Fruit fly (Drosophila melanogaster) whole organism, prepupa: ENCODE data around the gene anchor.

Experiments
- CG10631 ChIP-seq: fragments of 200-800 bp; sonication (Bioruptor generic); optimal IDR thresholded peaks from 2 replicates; lab custom pipeline; 2016; ENCODE audit warnings: missing biosample characterization, missing genetic modification characterization
- CG10669 ChIP-seq: fragments of 200-800 bp; sonication (Bioruptor generic); optimal IDR thresholded peaks from 3 replicates; lab custom pipeline; 2018; ENCODE audit warnings: missing biosample characterization, mild to moderate bottlenecking, missing genetic modification characterization, moderate library complexity
- CG11902 ChIP-seq: fragments of 200-800 bp; sonication (Bioruptor generic); optimal IDR thresholded peaks from 3 replicates; lab custom pipeline; 2016; ENCODE audit warnings: missing biosample characterization, missing genetic modification characterization
- CG15336 ChIP-seq: fragments of 200-800 bp; sonication (Bioruptor generic); IDR thresholded peaks from 2 replicates; pipeline ENCODE4 v1.3.6; 2022; ENCODE audit warnings: missing biosample characterization, missing genetic modification characterization
- CG1621 ChIP-seq: fragments of 200-800 bp; sonication (Bioruptor generic); optimal IDR thresholded peaks from 3 replicates; lab custom pipeline; 2018; ENCODE audit warnings: missing biosample characterization, mild to moderate bottlenecking, missing genetic modification characterization
- CG16779 ChIP-seq: fragments of 200-800 bp; sonication (Bioruptor generic); optimal IDR thresholded peaks from 3 replicates; lab custom pipeline; 2017; ENCODE audit warnings: missing biosample characterization, mild to moderate bottlenecking, missing genetic modification characterization
- CG3032 ChIP-seq: fragments of 200-800 bp; optimal IDR thresholded peaks from 2 replicates; lab custom pipeline; 2019; ENCODE audit warnings: missing biosample characterization, mild to moderate bottlenecking, missing genetic modification characterization, moderate library complexity
- CG31627 ChIP-seq: fragments of 200-800 bp; sonication (Bioruptor generic); optimal IDR thresholded peaks from 3 replicates; lab custom pipeline; 2016; ENCODE audit warnings: missing biosample characterization, missing genetic modification characterization
- CG3919 ChIP-seq: fragments of 200-800 bp; sonication (Bioruptor generic); optimal IDR thresholded peaks from 3 replicates; lab custom pipeline; 2016; ENCODE audit warnings: missing biosample characterization, missing genetic modification characterization
- CG6163 ChIP-seq: fragments of 200-800 bp; sonication (Bioruptor generic); IDR thresholded peaks from 3 replicates; pipeline ENCODE4 v1.3.6; 2022; ENCODE audit warnings: missing biosample characterization, missing genetic modification characterization
- CG6792 ChIP-seq: fragments of 200-800 bp; sonication (Bioruptor generic); optimal IDR thresholded peaks from 3 replicates; lab custom pipeline; 2016; ENCODE audit warnings: missing biosample characterization, missing genetic modification characterization
- CG6808 ChIP-seq: fragments of 200-800 bp; sonication (Bioruptor generic); optimal IDR thresholded peaks from 3 replicates; lab custom pipeline; 2017; ENCODE audit warnings: missing biosample characterization, missing genetic modification characterization, mild to moderate bottlenecking, moderate library complexity, missing genetic modification reagents
- CG6854 ChIP-seq: fragments of 200-800 bp; sonication (Bioruptor generic); optimal IDR thresholded peaks from 2 replicates; lab custom pipeline; 2017; ENCODE audit warnings: missing biosample characterization, mild to moderate bottlenecking, missing genetic modification characterization
- CG7368 ChIP-seq: fragments of 200-800 bp; sonication (Bioruptor generic); optimal IDR thresholded peaks from 3 replicates; lab custom pipeline; 2016; ENCODE audit warnings: missing biosample characterization, missing genetic modification characterization
- CG8319 ChIP-seq: fragments of 200-800 bp; sonication (Bioruptor generic); optimal IDR thresholded peaks from 3 replicates; lab custom pipeline; 2016; ENCODE audit warnings: missing biosample characterization, missing genetic modification characterization
- CG9139 ChIP-seq: fragments of 200-800 bp; sonication (Bioruptor generic); optimal IDR thresholded peaks from 3 replicates; lab custom pipeline; 2017; ENCODE audit warnings: missing biosample characterization, mild to moderate bottlenecking, missing genetic modification characterization
- Eip75B ChIP-seq: fragments of 200-800 bp; sonication (Bioruptor generic); optimal IDR thresholded peaks from 3 replicates; lab custom pipeline; 2016; ENCODE audit warnings: missing biosample characterization, missing genetic modification characterization
- Eip78C ChIP-seq: fragments of 200-800 bp; sonication (Bioruptor generic); peaks from one replicate; lab custom pipeline; 2016; ENCODE audit warnings: missing biosample characterization, missing genetic modification characterization
- Eip93F ChIP-seq: fragments of 200-800 bp; sonication (Bioruptor generic); optimal IDR thresholded peaks from 2 replicates; lab custom pipeline; 2016; ENCODE audit warnings: missing biosample characterization, mild to moderate bottlenecking, missing genetic modification characterization
- Ets21C ChIP-seq: fragments of 200-800 bp; sonication (Bioruptor generic); optimal IDR thresholded peaks from 3 replicates; lab custom pipeline; 2016; ENCODE audit warnings: missing biosample characterization, missing genetic modification characterization
- Gug ChIP-seq: fragments of 200-800 bp; sonication (Bioruptor generic); IDR thresholded peaks from 2 replicates; pipeline ENCODE4 v1.3.6; 2022; ENCODE audit warnings: missing biosample characterization, missing genetic modification characterization
- Hr38 ChIP-seq: sonication (Bioruptor generic); optimal IDR thresholded peaks from 2 replicates; lab custom pipeline; 2016; ENCODE audit warnings: missing biosample characterization, missing genetic modification characterization
- Hr4 ChIP-seq: fragments of 200-800 bp; sonication (Bioruptor generic); optimal IDR thresholded peaks from 3 replicates; lab custom pipeline; 2016; ENCODE audit warnings: missing biosample characterization, missing genetic modification characterization
- Lpt ChIP-seq: fragments of 200-800 bp; sonication (Bioruptor generic); optimal IDR thresholded peaks from 3 replicates; lab custom pipeline; 2016; ENCODE audit warnings: missing biosample characterization, missing genetic modification characterization
- Met ChIP-seq: fragments of 200-800 bp; sonication (Bioruptor generic); optimal IDR thresholded peaks from 3 replicates; lab custom pipeline; 2016; ENCODE audit warnings: missing biosample characterization, missing genetic modification characterization
- OdsH ChIP-seq: fragments of 200-800 bp; sonication (Bioruptor generic); optimal IDR thresholded peaks from 3 replicates; lab custom pipeline; 2016; ENCODE audit warnings: missing biosample characterization, missing genetic modification characterization
- Sox102F ChIP-seq: fragments of 200-800 bp; sonication (Bioruptor generic); optimal IDR thresholded peaks from 2 replicates; lab custom pipeline; 2016; ENCODE audit warnings: missing biosample characterization, mild to moderate bottlenecking, missing genetic modification characterization
- Sox14 ChIP-seq: fragments of 200-800 bp; sonication (Bioruptor generic); optimal IDR thresholded peaks from 3 replicates; lab custom pipeline; 2016; ENCODE audit warnings: missing biosample characterization, missing genetic modification characterization
- Sox15 ChIP-seq: fragments of 200-800 bp; sonication (Bioruptor generic); optimal IDR thresholded peaks from 3 replicates; lab custom pipeline; 2016; ENCODE audit warnings: missing biosample characterization, missing genetic modification characterization
- achi ChIP-seq: fragments of 200-800 bp; sonication (Bioruptor generic); optimal IDR thresholded peaks from 3 replicates; lab custom pipeline; 2016; ENCODE audit warnings: missing biosample characterization, missing genetic modification characterization
- acj6 ChIP-seq: fragments of 200-800 bp; sonication (Bioruptor generic); optimal IDR thresholded peaks from 3 replicates; lab custom pipeline; 2016; ENCODE audit warnings: missing biosample characterization, missing genetic modification characterization
- dac ChIP-seq: fragments of 200-800 bp; sonication (Bioruptor generic); optimal IDR thresholded peaks from 2 replicates; lab custom pipeline; 2017; ENCODE audit warnings: missing biosample characterization, mild to moderate bottlenecking, missing genetic modification characterization
- esn ChIP-seq: fragments of 200-800 bp; sonication (Bioruptor generic); optimal IDR thresholded peaks from 2 replicates; lab custom pipeline; 2016; ENCODE audit warnings: missing biosample characterization, mild to moderate bottlenecking, missing genetic modification characterization, moderate library complexity
- fd59A ChIP-seq: fragments of 200-800 bp; sonication (Bioruptor generic); optimal IDR thresholded peaks from 2 replicates; lab custom pipeline; 2017; ENCODE audit warnings: missing biosample characterization, mild to moderate bottlenecking, missing genetic modification characterization, missing genetic modification reagents
- fd85E ChIP-seq: fragments of 200-800 bp; sonication (Bioruptor generic); optimal IDR thresholded peaks from 3 replicates; lab custom pipeline; 2016; ENCODE audit warnings: missing biosample characterization, missing genetic modification characterization
- fkh ChIP-seq: fragments of 200-800 bp; sonication (Bioruptor generic); optimal IDR thresholded peaks from 3 replicates; lab custom pipeline; 2017; ENCODE audit warnings: missing biosample characterization, mild to moderate bottlenecking, missing genetic modification characterization, moderate library complexity
- lz ChIP-seq: fragments of 200-800 bp; sonication (Bioruptor generic); optimal IDR thresholded peaks from 3 replicates; lab custom pipeline; 2016; ENCODE audit warnings: missing biosample characterization, missing genetic modification characterization
- net ChIP-seq: fragments of 200-800 bp; sonication (Bioruptor generic); optimal IDR thresholded peaks from 3 replicates; lab custom pipeline; 2016; ENCODE audit warnings: missing biosample characterization, missing genetic modification characterization
- pdm3 ChIP-seq: fragments of 200-800 bp; sonication (Bioruptor generic); optimal IDR thresholded peaks from 3 replicates; lab custom pipeline; 2016; ENCODE audit warnings: missing biosample characterization, missing genetic modification characterization
- salr ChIP-seq, 2 experiments: fragments of 200-800 bp; sonication (Bioruptor generic); optimal IDR thresholded peaks; 3 replicates each; lab custom pipeline; 2016 to 2018; ENCODE audit warnings: missing biosample characterization in 2 of 2, missing genetic modification characterization in 2 of 2, mild to moderate bottlenecking in 1 of 2
- ss ChIP-seq, 2 experiments: fragments of 200-800 bp; sonication (Bioruptor generic); optimal IDR thresholded peaks; 2 replicates in 1 of 2; 3 replicates in 1 of 2; lab custom pipeline; 2017 to 2018; ENCODE audit warnings: mild to moderate bottlenecking in 2 of 2, missing biosample characterization in 2 of 2, missing genetic modification characterization in 2 of 2, moderate library complexity in 1 of 2
- svp ChIP-seq: fragments of 200-800 bp; sonication (Bioruptor generic); peaks from one replicate; lab custom pipeline; 2016; ENCODE audit warnings: missing biosample characterization, missing genetic modification characterization
- vri ChIP-seq: fragments of 200-800 bp; sonication (Bioruptor generic); optimal IDR thresholded peaks from 3 replicates; lab custom pipeline; 2016; ENCODE audit warnings: missing biosample characterization, mild to moderate bottlenecking, missing genetic modification characterization

The anchor gene

dm6 chr3L:17615286-17615685 lies 6.3 kb upstream of the anchor start:
- TF ChIP-seq CG3032 (no peak), Lpt (GFP tag; lab: Kevin White, UChicago) (no peak), CG7368 (no peak), fd59A (GFP tag; lab: Kevin White, UChicago) (no peak), Met (GFP tag; lab: Kevin White, UChicago) (no peak), CG11902 (GFP tag; lab: Kevin White, UChicago) (no peak), CG10631 (no peak), CG6792 (GFP tag; lab: Kevin White, UChicago) (no peak), Eip75B (no peak)

dm6 chr3L:17615838-17616237 lies 5.8 kb upstream of the anchor start:
- TF ChIP-seq Lpt (GFP tag; lab: Kevin White, UChicago) = no peak
- TF ChIP-seq CG11902 (GFP tag; lab: Kevin White, UChicago) = no peak
- TF ChIP-seq svp (GFP tag; lab: Kevin White, UChicago) = no peak
- peak; percentile 45 for TF ChIP-seq fkh

- TF ChIP-seq ss (GFP tag; optimal IDR thresholded peaks at IDR 0.05; lab: Kevin White, UChicago) (no peak), CG8319 (GFP tag; lab: Kevin White, UChicago) (no peak), fkh (peak; percentile 82), CG1621 (tag; lab: Kevin White, UChicago) (no peak)
These were observed 4.7 kb upstream of the anchor start for dm6 chr3L:17616876-17617279.

- TF ChIP-seq Hr38 (no peak), Sox15 (peak; percentile 30), fkh (no peak), pdm3 (GFP tag; lab: Kevin White, UChicago) (peak; percentile 74), Gug (GFP tag; lab: Robert Waterston, UW) (peak; percentile 30; the same call in 1 of the 2 replicates), vri (GFP tag; lab: Kevin White, UChicago) (peak; percentile 70), Hr4 (GFP tag; lab: Kevin White, UChicago) (peak; percentile 68), CG6854 (GFP tag; lab: Kevin White, UChicago) (peak; percentile 81), CG10669 (GFP tag; lab: Kevin White, UChicago) (peak; percentile 61), acj6 (GFP tag; lab: Kevin White, UChicago) (peak; percentile 66), CG6792 (GFP tag; lab: Kevin White, UChicago) (peak; percentile 72), svp (GFP tag; lab: Kevin White, UChicago) (peak; percentile 91), dac (GFP tag; lab: Kevin White, UChicago) (no peak), net (GFP tag; lab: Kevin White, UChicago) (peak; percentile 76), CG6808 (peak; percentile 57), Lpt (GFP tag; lab: Kevin White, UChicago) (peak; percentile 52), Sox102F (GFP tag; lab: Kevin White, UChicago) (peak; percentile 73), fd59A (GFP tag; lab: Kevin White, UChicago) (peak; percentile 25), lz (peak; percentile 79), Met (GFP tag; lab: Kevin White, UChicago) (peak; percentile 71), Eip75B (peak; percentile 77), salr (GFP tag; optimal IDR thresholded peaks at IDR 0.05; lab: Kevin White, UChicago) (no peak), Eip93F (GFP tag; lab: Kevin White, UChicago) (peak; percentile 60), Eip78C (GFP tag; lab: Kevin White, UChicago) (peak; percentile 85), CG6163 (peak; percentile 86), fd85E (GFP tag; lab: Kevin White, UChicago) (peak; percentile 62), CG7368 (peak; percentile 51), OdsH (GFP tag; lab: Kevin White, UChicago) (peak; percentile 63), CG31627 (GFP tag; lab: Kevin White, UChicago) (peak; percentile 60), CG10631 (peak; percentile 31), esn (GFP tag; lab: Kevin White, UChicago) (peak; percentile 85), CG15336 (peak; percentile 79), CG9139 (GFP tag; lab: Kevin White, UChicago) (peak; percentile 56), CG8319 (GFP tag; lab: Kevin White, UChicago) (peak; percentile 22), CG11902 (GFP tag; lab: Kevin White, UChicago) (peak; percentile 9), achi (GFP tag; lab: Kevin White, UChicago) (peak; percentile 44), CG3919 (peak; percentile 73), Ets21C (peak; percentile 67), Sox14 (GFP tag; lab: Kevin White, UChicago) (peak; percentile 70), ss (GFP tag; optimal IDR thresholded peaks at IDR 0.05; lab: Kevin White, UChicago) (peak; percentile 56 to 67), CG1621 (tag; lab: Kevin White, UChicago) (peak; percentile 36), CG16779 (tag; lab: Kevin White, UChicago) (peak; percentile 75)
These were observed 2.4 kb upstream of the anchor start, which contains the start of gene Eip74EF for dm6 chr3L:17619209-17619705. TSS of gene Eip74EF (minus strand) at chr3L:17619325.
